Worm (Caenorhabditis elegans) whole organism, L2 larva: ENCODE measurements around the gene cnc-9.
A peak's percentile ranks its signal among the peaks of the same experiment; 100 is the strongest.

Source experiments
- F13H6.1 ChIP-seq: sonication (generic microtip); optimal IDR thresholded peaks from 2 replicates; lab custom pipeline; 2016; ENCODE audit warnings: missing genetic modification characterization, missing compliant biosample characterization
- R02D3.7 ChIP-seq: fragments of 150-350 bp; optimal IDR thresholded peaks from 2 replicates; lab custom pipeline; 2014; ENCODE audit warnings: missing biosample characterization, missing genetic modification characterization
- Y55F3AM.14 ChIP-seq: fragments of 200-800 bp; sonication (Bioruptor generic); optimal IDR thresholded peaks from 2 replicates; lab custom pipeline; 2018; ENCODE audit warnings: mild to moderate bottlenecking, missing genetic modification characterization, missing compliant biosample characterization
- ZK546.5 ChIP-seq: sonication (generic microtip); optimal IDR thresholded peaks from 2 replicates; lab custom pipeline; 2017; ENCODE audit warnings: missing biosample characterization, missing genetic modification characterization
- alr-1 ChIP-seq: fragments of 150-350 bp; optimal IDR thresholded peaks from 2 replicates; lab custom pipeline; 2014; ENCODE audit warnings: missing biosample characterization, missing genetic modification characterization
- aly-2 ChIP-seq: fragments of 150-350 bp; optimal IDR thresholded peaks from 2 replicates; lab custom pipeline; 2014; ENCODE audit warnings: missing biosample characterization, missing genetic modification characterization
- ama-1 ChIP-seq: fragments of 150-350 bp; optimal IDR thresholded peaks from 2 replicates; lab custom pipeline; 2018; ENCODE audit warnings: inconsistent platforms
- blmp-1 ChIP-seq: sonication (generic microtip); optimal IDR thresholded peaks from 2 replicates; lab custom pipeline; 2017; ENCODE audit warnings: missing genetic modification characterization, mild to moderate bottlenecking, missing compliant biosample characterization, antibody characterized with exemption, moderate library complexity; ENCODE audit not compliant: insufficient read depth
- ceh-16 ChIP-seq: fragments of 150-350 bp; optimal IDR thresholded peaks from 2 replicates; lab custom pipeline; 2014; ENCODE audit warnings: missing biosample characterization, missing genetic modification characterization
- ceh-82 ChIP-seq: fragments of 150-350 bp; optimal IDR thresholded peaks from 2 replicates; lab custom pipeline; 2014; ENCODE audit warnings: missing biosample characterization, missing genetic modification characterization
- dmd-4 ChIP-seq: sonication (generic microtip); optimal IDR thresholded peaks from 2 replicates; lab custom pipeline; 2017; ENCODE audit warnings: missing biosample characterization, missing genetic modification characterization
- egl-27 ChIP-seq: sonication (generic microtip); optimal IDR thresholded peaks from 3 replicates; lab custom pipeline; 2017; ENCODE audit warnings: missing biosample characterization, missing genetic modification reagents, missing genetic modification characterization
- elt-3 ChIP-seq: sonication (generic microtip); optimal IDR thresholded peaks from 2 replicates; lab custom pipeline; 2017; ENCODE audit warnings: missing biosample characterization, missing genetic modification characterization
- fos-1 ChIP-seq: fragments of 150-350 bp; optimal IDR thresholded peaks from 2 replicates; lab custom pipeline; 2014; ENCODE audit warnings: missing biosample characterization, missing genetic modification characterization
- gmeb-1 ChIP-seq: fragments of 150-350 bp; optimal IDR thresholded peaks from 2 replicates; lab custom pipeline; 2014; ENCODE audit warnings: missing biosample characterization, missing genetic modification characterization
- lin-11 ChIP-seq: fragments of 150-350 bp; sonication (generic microtip); optimal IDR thresholded peaks from 2 replicates; lab custom pipeline; 2014; ENCODE audit warnings: missing biosample characterization, missing genetic modification characterization, inconsistent platforms, mixed read lengths
- lin-13 ChIP-seq: fragments of 150-350 bp; optimal IDR thresholded peaks from 2 replicates; lab custom pipeline; 2014; ENCODE audit warnings: missing biosample characterization, missing genetic modification reagents, missing genetic modification characterization
- lin-39 ChIP-seq: fragments of 150-350 bp; optimal IDR thresholded peaks from 2 replicates; lab custom pipeline; 2014; ENCODE audit warnings: missing biosample characterization, missing genetic modification reagents, missing genetic modification characterization
- lsy-2 ChIP-seq, 2 experiments: fragments of 150-350 bp in 1 of 2; sonication (generic microtip) in 1 of 2; optimal IDR thresholded peaks; 2 replicates each; lab custom pipeline; 2014 to 2017; ENCODE audit warnings: missing biosample characterization in 2 of 2, missing genetic modification characterization in 2 of 2
- mab-5 ChIP-seq: fragments of 150-350 bp; optimal IDR thresholded peaks from 2 replicates; lab custom pipeline; 2014; ENCODE audit warnings: missing biosample characterization, missing genetic modification characterization
- mdl-1 ChIP-seq, 2 experiments: fragments of 150-350 bp in 1 of 2; sonication (generic microtip) in 1 of 2; optimal IDR thresholded peaks; 2 replicates each; lab custom pipeline; 2017; ENCODE audit warnings: missing biosample characterization in 2 of 2, missing genetic modification characterization in 2 of 2
- nhr-10 ChIP-seq: sonication (generic microtip); optimal IDR thresholded peaks from 2 replicates; lab custom pipeline; 2017; ENCODE audit warnings: missing biosample characterization, missing genetic modification characterization
- nhr-12 ChIP-seq: fragments of 150-350 bp; optimal IDR thresholded peaks from 2 replicates; lab custom pipeline; 2014; ENCODE audit warnings: missing biosample characterization, missing genetic modification characterization
- nhr-129 ChIP-seq: fragments of 150-350 bp; optimal IDR thresholded peaks from 2 replicates; lab custom pipeline; 2014; ENCODE audit warnings: missing biosample characterization, missing genetic modification characterization
- nhr-21 ChIP-seq: fragments of 150-350 bp; optimal IDR thresholded peaks from 2 replicates; lab custom pipeline; 2014; ENCODE audit warnings: missing biosample characterization, missing genetic modification characterization
- nhr-237 ChIP-seq: fragments of 150-350 bp; optimal IDR thresholded peaks from 2 replicates; lab custom pipeline; 2014; ENCODE audit warnings: missing biosample characterization, missing genetic modification characterization
- nhr-25 ChIP-seq: fragments of 150-350 bp; sonication (generic microtip); optimal IDR thresholded peaks from 3 replicates; lab custom pipeline; 2014; ENCODE audit warnings: missing biosample characterization, missing genetic modification characterization
- nhr-77 ChIP-seq: fragments of 150-350 bp; optimal IDR thresholded peaks from 2 replicates; lab custom pipeline; 2014; ENCODE audit warnings: missing biosample characterization, missing genetic modification characterization
- peb-1 ChIP-seq: fragments of 150-350 bp; optimal IDR thresholded peaks from 2 replicates; lab custom pipeline; 2014; ENCODE audit warnings: missing biosample characterization, missing genetic modification characterization
- sma-3 ChIP-seq: sonication (generic microtip); optimal IDR thresholded peaks from 2 replicates; lab custom pipeline; 2016; ENCODE audit warnings: missing genetic modification reagents, missing genetic modification characterization, missing compliant biosample characterization
- unc-55 ChIP-seq: fragments of 150-350 bp; sonication (generic microtip); optimal IDR thresholded peaks from 3 replicates; lab custom pipeline; 2014; ENCODE audit warnings: missing biosample characterization, missing genetic modification reagents, missing genetic modification characterization
- ztf-1 ChIP-seq: fragments of 200-800 bp; sonication (Bioruptor generic); conservative IDR thresholded peaks from 2 replicates; pipeline ENCODE4 v1.3.6; 2022; ENCODE audit warnings: missing genetic modification characterization, missing compliant biosample characterization
- ztf-11 ChIP-seq: sonication (generic microtip); optimal IDR thresholded peaks from 2 replicates; lab custom pipeline; 2017; ENCODE audit warnings: missing biosample characterization, missing genetic modification characterization
- ztf-4 ChIP-seq: fragments of 150-350 bp; optimal IDR thresholded peaks from 2 replicates; lab custom pipeline; 2014; ENCODE audit warnings: missing biosample characterization, missing genetic modification characterization

Gene cnc-9

DNA sequence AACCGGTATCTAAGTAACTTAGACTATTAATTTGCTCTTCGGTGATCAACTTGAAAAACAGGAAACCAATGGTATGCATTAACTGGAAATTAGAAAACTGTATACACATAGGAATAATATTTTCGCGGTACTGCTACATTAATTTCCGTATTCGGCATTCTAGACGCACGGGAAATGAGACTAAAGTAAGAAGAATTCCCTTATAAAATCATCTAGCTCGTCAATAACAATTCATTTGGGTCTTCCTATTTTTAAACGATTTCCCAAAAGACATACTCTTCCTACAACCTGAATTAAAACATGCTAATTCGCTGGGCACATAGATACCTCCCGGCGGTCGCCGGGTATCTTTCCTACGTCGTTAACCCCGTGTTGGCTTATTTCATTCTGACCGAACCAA lies 2.4 kb upstream of the cnc-9 start, which contains the start of gene srj-13:
srj-13 (plus strand) TSS at position 301 of the 400 bp plus-strand sequence.
- TF ChIP-seq F13H6.1 (tag; lab: Kevin White, UChicago) = no peak
- TF ChIP-seq ztf-4 (tag; lab: Kevin White, UChicago) = no peak
- no peak for TF ChIP-seq ZK546.5
- no peak for TF ChIP-seq aly-2

DNA sequence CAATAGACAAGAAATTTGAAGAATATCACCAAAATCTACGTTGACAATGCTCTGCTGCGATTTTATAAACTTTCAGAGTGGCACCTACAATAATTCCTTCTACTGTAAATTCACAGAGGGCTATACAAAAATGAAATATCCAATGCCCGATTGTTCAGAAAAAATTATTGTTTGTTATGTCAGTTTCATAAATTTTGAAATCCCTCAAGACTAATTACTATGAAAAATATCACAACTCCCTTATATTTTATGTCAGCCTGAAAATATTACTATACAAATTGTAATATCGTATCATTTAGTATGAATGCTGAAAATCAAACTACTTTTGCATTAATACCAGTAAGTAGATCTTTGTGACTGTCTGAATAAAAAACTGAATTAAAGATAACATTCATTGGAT lies 593 bp upstream of the cnc-9 start, which contains the start of gene srx-60:
srx-60 (plus strand) TSS at position 301 of the 400 bp plus-strand sequence.
- TF ChIP-seq Y55F3AM.14 = no peak
- no peak for TF ChIP-seq ceh-16 (tag; lab: Kevin White, UChicago)
- no peak for TF ChIP-seq aly-2
- TF ChIP-seq lin-13 = no peak
- TF ChIP-seq mdl-1 (tag; optimal IDR thresholded peaks at IDR 0.05; lab: Kevin White, UChicago) = no peak
- no peak for TF ChIP-seq ceh-82 (tag; lab: Kevin White, UChicago)
- no peak for TF ChIP-seq nhr-237 (tag; lab: Kevin White, UChicago)
- TF ChIP-seq mab-5 (tag; lab: Kevin White, UChicago) = no peak

DNA sequence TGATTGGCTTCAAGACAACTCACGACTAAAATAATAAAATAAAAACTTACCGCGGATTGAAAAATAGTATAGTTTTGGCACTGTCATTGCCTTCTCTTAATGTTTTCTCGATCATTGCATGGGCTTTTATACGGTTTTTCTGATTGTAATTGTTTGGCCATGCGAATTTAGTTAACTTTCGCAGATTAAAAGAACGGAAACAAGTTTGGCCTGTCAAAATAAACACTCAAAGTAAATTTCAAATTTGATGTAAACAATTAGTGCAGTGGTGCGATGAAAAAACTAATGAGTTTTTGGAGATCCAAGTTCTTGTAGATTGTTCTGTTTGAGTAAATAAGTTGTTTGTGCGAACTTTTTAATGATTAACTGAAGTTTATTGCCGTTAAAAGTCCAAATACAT lies 793 bp downstream of the cnc-9 start, which contains the start of gene gst-41:
gst-41 (minus strand) TSS at position 101 of the 400 bp plus-strand sequence.
- TF ChIP-seq ztf-1 (GFP tag; lab: Robert Waterston, UW) (no peak), lin-39 (no peak), nhr-10 (no peak), R02D3.7 (tag; lab: Kevin White, UChicago) (no peak), ama-1 (lab: Kevin White, UChicago) (no peak), ZK546.5 (no peak), nhr-129 (tag; lab: Kevin White, UChicago) (no peak), gmeb-1 (tag; lab: Kevin White, UChicago) (no peak), nhr-12 (tag; lab: Kevin White, UChicago) (no peak), mab-5 (tag; lab: Kevin White, UChicago) (no peak), aly-2 (no peak), F13H6.1 (tag; lab: Kevin White, UChicago) (no peak), nhr-25 (tag; lab: Kevin White, UChicago) (no peak), dmd-4 (tag; lab: Kevin White, UChicago) (no peak), ztf-11 (no peak), nhr-21 (tag; lab: Kevin White, UChicago) (no peak)

DNA sequence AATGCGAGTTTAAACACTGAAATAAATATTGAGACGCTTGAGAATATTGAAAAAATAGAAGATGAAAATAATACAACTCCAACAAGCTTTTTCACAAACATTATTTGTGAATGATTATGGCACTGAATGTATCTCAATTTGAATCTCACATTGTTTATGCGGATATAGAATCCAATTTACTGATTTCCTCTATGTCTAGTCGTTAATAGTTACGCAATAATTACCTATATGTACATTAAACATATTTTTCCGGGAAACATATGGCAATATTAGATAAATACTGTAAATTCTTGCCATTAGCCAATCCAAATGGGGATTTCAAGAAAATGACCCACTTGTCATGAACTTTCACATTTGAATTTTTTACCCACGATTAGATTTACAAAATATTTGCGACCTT lies 4.6 kb downstream of the cnc-9 start, which contains the start of gene srx-9:
srx-9 (minus strand) TSS at position 101 of the 400 bp plus-strand sequence.
- TF ChIP-seq blmp-1 (tag; lab: Kevin White, UChicago) = no peak
- TF ChIP-seq alr-1 (tag; lab: Kevin White, UChicago) = no peak
- TF ChIP-seq mdl-1 (tag; optimal IDR thresholded peaks at IDR 0.05; lab: Kevin White, UChicago) = no peak
- no peak for TF ChIP-seq lin-13
- TF ChIP-seq fos-1 (tag; lab: Kevin White, UChicago) = no peak
- no peak for TF ChIP-seq nhr-77

DNA sequence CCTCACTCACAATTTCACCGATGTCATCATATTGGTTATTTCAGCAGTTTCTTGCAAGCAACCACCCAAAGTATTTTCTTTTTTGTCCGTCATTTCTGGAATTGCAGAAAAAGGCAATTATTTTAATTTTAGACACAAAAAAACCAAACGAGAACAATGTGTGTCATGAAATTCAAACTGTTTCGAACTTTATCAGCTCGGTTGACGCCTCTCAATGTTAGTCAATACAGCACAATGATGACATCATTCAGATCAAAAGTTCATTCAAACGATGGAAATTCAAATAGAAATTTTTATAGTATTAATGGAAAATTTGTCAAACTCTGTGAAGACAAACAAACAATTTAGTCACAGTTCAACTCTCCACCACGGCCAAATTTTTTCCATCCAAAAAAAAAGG lies 8.1 kb downstream of the cnc-9 start, which contains the start of gene fbxa-105:
fbxa-105 (minus strand) TSS at position 97 of the 400 bp plus-strand sequence.
- TF ChIP-seq elt-3 (tag; lab: Kevin White, UChicago) (no peak), fos-1 (tag; lab: Kevin White, UChicago) (peak; percentile 70)
- TF ChIP-seq, all 48 proteins: peak for 1

DNA sequence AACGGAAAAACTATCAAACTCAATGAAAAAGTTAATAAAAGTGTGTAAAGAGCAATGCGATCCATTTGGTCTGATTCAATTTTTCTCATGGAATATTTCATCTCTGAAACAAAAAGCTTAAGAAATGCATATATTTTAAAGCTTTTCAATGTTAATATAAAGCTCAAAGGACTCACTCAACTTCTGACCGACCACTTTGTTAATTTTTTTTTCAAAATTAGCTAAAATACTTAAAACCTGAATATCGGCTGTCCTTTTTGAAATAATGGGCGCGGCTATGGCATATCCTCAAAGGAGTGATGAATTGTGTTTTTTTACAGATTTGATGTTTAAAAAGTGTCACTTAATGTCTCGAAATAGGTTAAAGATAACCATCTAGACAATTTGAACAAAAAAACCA lies 10.2 kb downstream of the cnc-9 start, which contains the start of gene C02H6.1:
C02H6.1 (minus strand) TSS at position 101 of the 400 bp plus-strand sequence.
- TF ChIP-seq blmp-1 (tag; lab: Kevin White, UChicago) (no peak), unc-55 (GFP tag; lab: Kevin White, UChicago) (no peak), mdl-1 (tag; optimal IDR thresholded peaks at IDR 0.05; lab: Kevin White, UChicago) (no peak), lin-11 (no peak), nhr-129 (tag; lab: Kevin White, UChicago) (no peak), fos-1 (tag; lab: Kevin White, UChicago) (no peak), ztf-1 (GFP tag; lab: Robert Waterston, UW) (no peak), sma-3 (GFP tag; lab: Kevin White, UChicago) (no peak), peb-1 (tag; lab: Kevin White, UChicago) (no peak), nhr-25 (tag; lab: Kevin White, UChicago) (no peak), lsy-2 (tag; optimal IDR thresholded peaks at IDR 0.05; lab: Kevin White, UChicago) (no peak), Y55F3AM.14 (no peak), egl-27 (tag; lab: Kevin White, UChicago) (no peak)
